Worm (Caenorhabditis elegans) whole organism, late embryonic: Measurements from ENCODE around the gene mpk-1.

Source experiments
- che-1 ChIP-seq: sonication (generic microtip); optimal IDR thresholded peaks from 2 replicates; lab custom pipeline; 2016; ENCODE audit warnings: mild to moderate bottlenecking, missing genetic modification characterization, missing compliant biosample characterization
- dmd-4 ChIP-seq: sonication (generic microtip); optimal IDR thresholded peaks from 2 replicates; lab custom pipeline; 2016; ENCODE audit warnings: borderline replicate concordance, missing genetic modification characterization, missing compliant biosample characterization
- dve-1 ChIP-seq: sonication (generic microtip); optimal IDR thresholded peaks from 2 replicates; lab custom pipeline; 2017; ENCODE audit warnings: antibody characterized with exemption, mild to moderate bottlenecking, missing genetic modification characterization, missing compliant biosample characterization
- elt-2 ChIP-seq: sonication (generic microtip); optimal IDR thresholded peaks from 2 replicates; lab custom pipeline; 2016; ENCODE audit warnings: missing genetic modification reagents, missing genetic modification characterization, missing compliant biosample characterization
- elt-4 ChIP-seq: sonication (generic microtip); optimal IDR thresholded peaks from 2 replicates; lab custom pipeline; 2016; ENCODE audit warnings: missing genetic modification characterization, missing compliant biosample characterization
- hlh-30 ChIP-seq: sonication (generic microtip); optimal IDR thresholded peaks from 2 replicates; lab custom pipeline; 2017; ENCODE audit warnings: antibody characterized with exemption, missing genetic modification characterization, missing compliant biosample characterization; ENCODE audit not compliant: insufficient read depth
- odd-2 ChIP-seq: sonication (generic microtip); optimal IDR thresholded peaks from 2 replicates; lab custom pipeline; 2017; ENCODE audit warnings: antibody characterized with exemption, mild to moderate bottlenecking, missing genetic modification characterization, missing compliant biosample characterization
- pha-4 ChIP-seq: fragments of 150-350 bp; optimal IDR thresholded peaks from 2 replicates; lab custom pipeline; 2018; ENCODE audit warnings: missing biosample characterization, missing genetic modification reagents, missing genetic modification characterization

- TF ChIP-seq dve-1 (tag; lab: Kevin White, UChicago) (no peak), pha-4 (tag; lab: Kevin White, UChicago) (no peak), elt-2 (tag; lab: Kevin White, UChicago) (no peak), elt-4 (no peak), che-1 (tag; lab: Kevin White, UChicago) (no peak), odd-2 (tag; lab: Kevin White, UChicago) (no peak), hlh-30 (no peak), dmd-4 (tag; lab: Kevin White, UChicago) (no peak)
Measured at ce11 chrIII:4224722-4225121, 3.2 kb downstream of the mpk-1 start.
